Fruit fly (Drosophila melanogaster): ENCODE results near the gene CG3815.

DNA sequence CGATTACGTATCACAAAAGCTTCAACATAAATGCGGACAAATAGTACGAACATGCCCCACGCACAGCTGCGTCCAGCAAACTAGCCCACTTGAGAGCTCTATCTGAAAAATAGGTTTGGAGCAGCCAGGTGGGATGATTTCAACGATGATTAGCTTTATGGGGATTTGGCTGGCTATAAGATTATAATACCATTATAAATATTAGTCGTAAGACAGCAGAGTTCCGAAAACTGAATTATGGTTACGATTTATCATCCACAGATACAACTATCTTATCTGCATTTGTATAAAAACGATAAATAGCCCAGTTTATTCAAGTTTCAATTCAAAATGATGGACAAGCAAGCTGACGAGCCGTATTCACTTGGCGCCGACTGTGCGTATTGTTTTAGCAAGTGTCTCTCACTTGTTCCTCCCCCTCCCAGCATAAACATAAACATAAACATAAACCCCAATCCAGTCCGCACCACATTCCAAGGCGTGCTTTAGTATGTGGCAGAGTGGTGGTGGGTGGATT, 31.5 kb upstream of the CG3815 start:
- no peak for TF ChIP-seq h (optimal IDR thresholded peaks at IDR 0.05)
- TF ChIP-seq ttk (optimal IDR thresholded peaks at IDR 0.05), result no peak
- no peak for TF ChIP-seq psq (optimal IDR thresholded peaks at IDR 0.05)
- no peak for TF ChIP-seq insv (optimal IDR thresholded peaks at IDR 0.05)
- no peak for TF ChIP-seq Myc (optimal IDR thresholded peaks at IDR 0.05)
- no peak for TF ChIP-seq Sin3A (optimal IDR thresholded peaks at IDR 0.05)
